Fruit fly (Drosophila melanogaster): Measurements from ENCODE around the gene Cse1.

The Cse1 gene

DNA sequence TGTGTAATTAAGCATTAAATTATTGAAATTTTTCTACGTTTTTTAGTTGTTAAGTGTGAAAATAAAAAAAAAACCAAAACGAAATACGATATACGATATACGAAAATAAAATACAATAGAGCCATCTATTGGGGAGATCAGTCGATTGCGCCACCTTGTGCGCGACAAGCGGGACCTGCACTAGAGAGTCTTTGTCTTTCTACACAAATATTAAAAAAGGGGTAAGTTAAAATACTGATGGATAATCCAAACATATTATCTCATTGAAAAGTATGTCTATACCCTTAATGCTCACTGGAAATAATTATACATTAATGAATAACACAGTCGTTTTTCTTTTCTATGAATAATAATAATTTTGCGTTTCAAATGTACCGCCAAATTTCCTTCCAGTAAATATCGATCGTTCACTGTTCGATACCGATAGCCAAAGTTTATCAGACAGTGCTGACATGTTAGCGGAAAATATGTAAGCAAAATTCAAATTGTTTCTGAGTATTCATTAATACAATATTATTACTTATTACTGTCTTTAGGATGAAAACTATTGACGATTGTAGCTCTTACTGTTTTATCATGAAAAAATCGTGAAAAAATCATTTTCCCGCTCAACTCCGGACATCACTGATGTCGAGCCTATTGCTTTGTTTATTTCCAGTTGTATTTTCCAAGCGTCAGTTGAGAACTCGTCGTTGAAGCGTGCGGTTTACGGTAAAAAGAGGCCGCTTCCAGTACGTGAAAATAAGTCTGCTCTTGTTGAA is 8.8 kb downstream of the Cse1 start, which contains the start of gene mdy (continued):
- TF ChIP-seq phol (tag; optimal IDR thresholded peaks at IDR 0.05): peak; percentile 57
- TF ChIP-seq CG32767 (GFP tag; IDR thresholded peaks at IDR 0.05): no peak; the same call in 1 of the 2 replicates
- TF ChIP-seq Dfd (GFP tag; optimal IDR thresholded peaks at IDR 0.05): no peak
- TF ChIP-seq CG18011 (GFP tag; optimal IDR thresholded peaks at IDR 0.05): peak; percentile 52
- TF ChIP-seq Jarid2 (GFP tag; optimal IDR thresholded peaks at IDR 0.05): no peak
- peak; percentile 44 for TF ChIP-seq lab (GFP tag; optimal IDR thresholded peaks at IDR 0.05)
- peak; percentile 26 for TF ChIP-seq Meics (GFP tag; optimal IDR thresholded peaks at IDR 0.05)
- TF ChIP-seq scrt (GFP tag; optimal IDR thresholded peaks at IDR 0.05): no peak
- TF ChIP-seq ems (GFP tag; optimal IDR thresholded peaks at IDR 0.05): peak; percentile 48
- TF ChIP-seq CG14860 (GFP tag; IDR thresholded peaks at IDR 0.05; ENCODE audit: partially characterized antibody): peak; percentile 52; the same call in 1 of the 3 replicates
- peak; percentile 39 for TF ChIP-seq her (GFP tag; optimal IDR thresholded peaks at IDR 0.05)
- TF ChIP-seq grau (tag; optimal IDR thresholded peaks at IDR 0.05): peak; percentile 63
- peak; percentile 15 for TF ChIP-seq CG30431 (GFP tag; optimal IDR thresholded peaks at IDR 0.05)
- TF ChIP-seq CG13894 (tag; optimal IDR thresholded peaks at IDR 0.05): no peak
- peak; percentile 55; the same call in 1 of the 2 replicates for TF ChIP-seq ssp (GFP tag; IDR thresholded peaks at IDR 0.05)
- TF ChIP-seq Ada2b (GFP tag; IDR thresholded peaks at IDR 0.05): peak; percentile 40
- no peak for TF ChIP-seq exex (tag; optimal IDR thresholded peaks at IDR 0.05)
- peak; percentile 28 for TF ChIP-seq bcd (GFP tag; optimal IDR thresholded peaks at IDR 0.05)
- TF ChIP-seq Rx (GFP tag; IDR thresholded peaks at IDR 0.05): 0 out of 2 replicates have a peak, but pooled peaks have one; percentile 9
- no peak for TF ChIP-seq CG7745 (tag; optimal IDR thresholded peaks at IDR 0.05)
- no peak for TF ChIP-seq Lim3 (GFP tag; IDR thresholded peaks at IDR 0.05)
- peak; percentile 30; the same call in 1 of the 2 replicates for TF ChIP-seq CG4730 (GFP tag; IDR thresholded peaks at IDR 0.05)
- TF ChIP-seq E2f2 (GFP tag; IDR thresholded peaks at IDR 0.05): peak; percentile 92
- TF ChIP-seq Camta (GFP tag; optimal IDR thresholded peaks at IDR 0.05): peak; percentile 4
- TF ChIP-seq wdn (GFP tag; IDR thresholded peaks at IDR 0.05): peak; percentile 51; the same call in 1 of the 2 replicates
- TF ChIP-seq CG7987 (GFP tag; optimal IDR thresholded peaks at IDR 0.05): no peak
- no peak for TF ChIP-seq D (optimal IDR thresholded peaks at IDR 0.05)
- peak; percentile 52 for TF ChIP-seq D (GFP tag; optimal IDR thresholded peaks at IDR 0.05)
- peak; percentile 69 for TF ChIP-seq Chrac-16 (GFP tag; optimal IDR thresholded peaks at IDR 0.05)
- peak; percentile 23; the same call in 1 of the 2 replicates for TF ChIP-seq sob (GFP tag; IDR thresholded peaks at IDR 0.05)
- TF ChIP-seq CG9932 (GFP tag; IDR thresholded peaks at IDR 0.05): peak; percentile 63
- peak; percentile 7 for TF ChIP-seq Abd-B (GFP tag; optimal IDR thresholded peaks at IDR 0.05)
- TF ChIP-seq CG8281 (tag; optimal IDR thresholded peaks at IDR 0.05): peak; percentile 10
- peak; percentile 2 for TF ChIP-seq CG1233 (GFP tag; optimal IDR thresholded peaks at IDR 0.05)
- TF ChIP-seq pros (GFP tag; optimal IDR thresholded peaks at IDR 0.05): no peak
- peak; percentile 55; the same call in 2 of the 3 replicates for TF ChIP-seq dysf (GFP tag; IDR thresholded peaks at IDR 0.05)
- peak; percentile 33 for TF ChIP-seq CG3281 (GFP tag; optimal IDR thresholded peaks at IDR 0.05)
- TF ChIP-seq CG9817 (tag; optimal IDR thresholded peaks at IDR 0.05): peak; percentile 19
- TF ChIP-seq pb (GFP tag; optimal IDR thresholded peaks at IDR 0.05): peak; percentile 39
- no peak for TF ChIP-seq hbn (GFP tag; IDR thresholded peaks at IDR 0.05; ENCODE audit: partially characterized antibody)
- peak; percentile 32 for TF ChIP-seq Myb (GFP tag; optimal IDR thresholded peaks at IDR 0.05)
- no peak for TF ChIP-seq ac (GFP tag; optimal IDR thresholded peaks at IDR 0.05)
- TF ChIP-seq CG18619 (GFP tag; optimal IDR thresholded peaks at IDR 0.05): peak; percentile 34
- TF ChIP-seq CG11085 (GFP tag; IDR thresholded peaks at IDR 0.05): no peak; the same call in 1 of the 2 replicates
- no peak for TF ChIP-seq BtbVII (GFP tag; optimal IDR thresholded peaks at IDR 0.05)
- TF ChIP-seq CG2129 (GFP tag; IDR thresholded peaks at IDR 0.05; ENCODE audit: partially characterized antibody): no peak
- TF ChIP-seq da (GFP tag; optimal IDR thresholded peaks at IDR 0.05): no peak
- no peak for TF ChIP-seq h (optimal IDR thresholded peaks at IDR 0.05)
- no peak for TF ChIP-seq dan (GFP tag; IDR thresholded peaks at IDR 0.05)
